Fruit fly (Drosophila melanogaster): ENCODE measurements around the gene LManIV.

DNA sequence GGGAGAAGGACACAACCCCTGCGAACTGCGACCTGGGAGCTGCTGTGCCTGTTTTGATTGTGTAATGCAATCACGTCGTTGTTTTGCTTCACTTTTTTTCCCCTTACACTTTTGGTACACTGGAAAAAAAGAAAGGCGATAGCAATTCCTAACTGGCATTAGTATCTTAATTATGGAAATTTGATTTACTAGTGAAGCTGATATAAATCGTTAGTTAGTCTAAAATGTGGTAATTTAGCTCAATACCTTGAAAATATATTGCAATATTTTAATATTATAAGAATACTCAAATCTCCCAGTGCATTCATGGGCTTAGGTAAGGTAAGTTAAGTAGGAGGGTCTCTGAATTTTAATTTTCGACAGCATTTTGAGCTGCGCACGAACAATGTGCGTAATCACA lies 15.4 kb upstream of the LManIV start:
- no peak for TF ChIP-seq Myc (optimal IDR thresholded peaks at IDR 0.05)
- TF ChIP-seq psq (optimal IDR thresholded peaks at IDR 0.05), result no peak
